Worm (Caenorhabditis elegans): ENCODE results near the gene srd-36.

The srd-36 gene

DNA sequence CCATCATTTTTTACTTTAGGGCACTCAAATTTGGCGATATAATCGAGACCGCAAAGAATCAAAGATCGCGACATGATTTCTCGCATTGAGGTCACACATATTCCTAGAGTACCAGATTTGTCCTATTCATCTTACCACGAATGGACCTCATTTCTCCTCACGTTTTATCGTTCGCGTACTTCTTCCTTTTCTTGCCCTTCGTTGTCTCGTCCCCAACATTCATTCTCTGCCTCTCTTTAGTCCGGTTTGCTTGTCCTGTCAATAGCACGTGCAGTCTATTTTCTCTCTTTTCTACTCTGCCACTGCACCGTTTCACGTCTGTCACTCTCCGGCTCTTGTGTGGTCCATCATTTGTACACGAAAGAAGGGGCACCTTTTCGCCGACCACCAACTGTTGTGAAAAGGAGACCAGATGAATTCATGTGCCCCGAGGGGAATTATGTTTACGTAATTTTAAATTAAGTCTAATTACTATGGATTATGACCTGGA is 43.2 kb downstream of the srd-36 start (continued):
- TF ChIP-seq dve-1 (tag; optimal IDR thresholded peaks at IDR 0.05; ENCODE audit: insufficient read depth) = peak; percentile 35
- no peak for TF ChIP-seq ztf-11 (tag; optimal IDR thresholded peaks at IDR 0.05)
- no peak for TF ChIP-seq nhr-42 (GFP tag; IDR thresholded peaks at IDR 0.05)
- no peak for TF ChIP-seq egl-43 (GFP tag; IDR thresholded peaks at IDR 0.05)
- TF ChIP-seq nhr-48 (tag; optimal IDR thresholded peaks at IDR 0.05) = peak; percentile 22
- TF ChIP-seq lin-13 (GFP tag; optimal IDR thresholded peaks at IDR 0.05) = no peak
- no peak for TF ChIP-seq snpc-1.2 (GFP tag; IDR thresholded peaks at IDR 0.05)
- TF ChIP-seq mxl-3 (GFP tag; optimal IDR thresholded peaks at IDR 0.05) = peak; percentile 86
- peak in 1 of 2 experiments; percentile 69 for TF ChIP-seq hif-1 (tag; optimal IDR thresholded peaks at IDR 0.05)
- no peak for TF ChIP-seq cey-2 (tag; optimal IDR thresholded peaks at IDR 0.05; ENCODE audit: borderline replicate concordance, insufficient read depth)
- peak; percentile 74 for TF ChIP-seq dmd-6 (GFP tag; IDR thresholded peaks at IDR 0.05)
- no peak for TF ChIP-seq ceh-44 (GFP tag; IDR thresholded peaks at IDR 0.05)
- no peak for TF ChIP-seq mdt-29 (GFP tag; IDR thresholded peaks at IDR 0.05)
- TF ChIP-seq F44E2.7 (GFP tag; IDR thresholded peaks at IDR 0.05) = no peak
- TF ChIP-seq lin-1 (GFP tag; IDR thresholded peaks at IDR 0.05) = peak; percentile 70; the same call in 1 of the 2 replicates
- TF ChIP-seq ceh-82 (tag; optimal IDR thresholded peaks at IDR 0.05) = no peak
- TF ChIP-seq hmg-1.1 (GFP tag; IDR thresholded peaks at IDR 0.05) = peak; percentile 70
- no peak for TF ChIP-seq set-16 (GFP tag; IDR thresholded peaks at IDR 0.05)
- TF ChIP-seq F37D6.2 (tag; optimal IDR thresholded peaks at IDR 0.05) = no peak
- TF ChIP-seq madf-5 (GFP tag; IDR thresholded peaks at IDR 0.05) = no peak
- no peak for TF ChIP-seq jun-1 (tag; optimal IDR thresholded peaks at IDR 0.05)
- no peak for TF ChIP-seq ceh-32 (tag; optimal IDR thresholded peaks at IDR 0.05; ENCODE audit: poor library complexity)
- TF ChIP-seq aha-1 (tag) = peak; percentile 50
- no peak for TF ChIP-seq ZK337.2 (GFP tag; IDR thresholded peaks at IDR 0.05)
- TF ChIP-seq daf-12 (tag; optimal IDR thresholded peaks at IDR 0.05) = no peak
- TF ChIP-seq duxl-1 (tag; optimal IDR thresholded peaks at IDR 0.05; ENCODE audit: poor library complexity) = no peak
- no peak for TF ChIP-seq Y105C5A.15 (GFP tag; IDR thresholded peaks at IDR 0.05)
- no peak for TF ChIP-seq ceh-62 (tag; optimal IDR thresholded peaks at IDR 0.05)
- no peak for TF ChIP-seq tag-97 (GFP tag; IDR thresholded peaks at IDR 0.05)
- TF ChIP-seq ZK546.5 (tag; optimal IDR thresholded peaks at IDR 0.05) = no peak
- TF ChIP-seq ceh-20 (GFP tag; IDR thresholded peaks at IDR 0.05) = no peak
- TF ChIP-seq F10B5.3 (tag; optimal IDR thresholded peaks at IDR 0.05) = no peak
- no peak for TF ChIP-seq zip-2 (tag; optimal IDR thresholded peaks at IDR 0.05)
- peak; percentile 85 to 99 for TF ChIP-seq mdl-1 (tag; optimal IDR thresholded peaks at IDR 0.05)
- peak; percentile 86 for TF ChIP-seq hlh-11 (tag; optimal IDR thresholded peaks at IDR 0.05)
- no peak for TF ChIP-seq fos-1 (tag; optimal IDR thresholded peaks at IDR 0.05)
- TF ChIP-seq daf-19 (GFP tag; conservative IDR thresholded peaks at IDR 0.05) = no peak
- no peak for TF ChIP-seq php-3 (GFP tag; IDR thresholded peaks at IDR 0.05)

DNA sequence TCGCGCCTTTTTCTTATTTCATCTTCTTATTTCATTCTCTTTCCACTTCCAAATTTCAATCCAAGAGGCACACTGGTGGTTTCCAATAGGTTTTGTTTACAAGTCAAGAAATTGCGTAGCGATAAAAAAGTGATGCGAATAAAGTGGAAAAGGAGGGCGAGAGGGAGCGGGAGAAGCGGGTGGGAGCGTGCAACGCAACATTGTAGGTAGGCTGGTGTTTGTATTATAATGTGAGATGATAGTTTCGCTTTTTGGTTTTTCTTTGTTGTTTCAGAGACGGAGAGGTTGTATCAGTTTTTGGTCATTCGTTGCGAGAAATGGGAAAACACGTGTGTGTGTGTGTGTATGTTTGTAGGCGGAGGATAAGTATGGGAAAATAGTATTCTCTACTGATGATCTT is 44.4 kb downstream of the srd-36 start:
- TF ChIP-seq ceh-82 (tag; optimal IDR thresholded peaks at IDR 0.05) (no peak), zfp-2 (tag; optimal IDR thresholded peaks at IDR 0.05) (no peak), zip-11 (GFP tag; IDR thresholded peaks at IDR 0.05) (no peak), mep-1 (tag; optimal IDR thresholded peaks at IDR 0.05) (peak; percentile 78), spr-3 (GFP tag; optimal IDR thresholded peaks at IDR 0.05) (no peak), ama-1 (optimal IDR thresholded peaks at IDR 0.05) (no peak), daf-19 (GFP tag; conservative IDR thresholded peaks at IDR 0.05) (no peak), Y75B8A.6 (GFP tag; IDR thresholded peaks at IDR 0.05) (no peak), aha-1 (tag) (peak; percentile 98), set-16 (GFP tag; IDR thresholded peaks at IDR 0.05) (no peak), lin-15B (tag; optimal IDR thresholded peaks at IDR 0.05) (no peak), nhr-6 (tag; optimal IDR thresholded peaks at IDR 0.05) (peak; percentile 6), daf-16 (GFP tag; optimal IDR thresholded peaks at IDR 0.05) (peak in 1 of 2 experiments; percentile 68), daf-16 (tag; optimal IDR thresholded peaks at IDR 0.05) (peak; percentile 95), ztf-7 (tag; optimal IDR thresholded peaks at IDR 0.05) (no peak), dmd-9 (GFP tag; IDR thresholded peaks at IDR 0.05) (no peak), hmg-1.1 (GFP tag; IDR thresholded peaks at IDR 0.05) (peak; percentile 34; the same call in 1 of the 2 replicates), hlh-11 (tag; optimal IDR thresholded peaks at IDR 0.05) (peak; percentile 83), ZK337.2 (GFP tag; IDR thresholded peaks at IDR 0.05) (no peak), ceh-44 (GFP tag; IDR thresholded peaks at IDR 0.05) (no peak), cey-2 (tag; optimal IDR thresholded peaks at IDR 0.05; ENCODE audit: borderline replicate concordance, insufficient read depth) (no peak), tra-1 (GFP tag; IDR thresholded peaks at IDR 0.05) (peak; percentile 65; the same call in 1 of the 2 replicates), lin-38 (GFP tag; IDR thresholded peaks at IDR 0.05) (no peak)

Measured in whole organism, L4 larva.